Worm (Caenorhabditis elegans) whole organism, midembryonic: ENCODE measurements around the gene nhr-204.

Source experiments
- T22C8.4 ChIP-seq: fragments of 200-800 bp; sonication (Bioruptor generic); IDR thresholded peaks from 2 replicates; pipeline ENCODE4 v1.3.6; 2022; ENCODE audit warnings: missing genetic modification characterization, missing compliant biosample characterization
- flt-1 ChIP-seq: fragments of 200-800 bp; sonication (Bioruptor generic); IDR thresholded peaks from 2 replicates; pipeline ENCODE4 v1.3.6; 2022; ENCODE audit warnings: missing genetic modification characterization, missing compliant biosample characterization
- med-1 ChIP-seq: sonication (generic microtip); optimal IDR thresholded peaks from 2 replicates; lab custom pipeline; 2017; ENCODE audit warnings: missing genetic modification characterization, mild to moderate bottlenecking, missing compliant biosample characterization, antibody characterized with exemption, missing genetic modification reagents; ENCODE audit not compliant: insufficient read depth

DNA sequence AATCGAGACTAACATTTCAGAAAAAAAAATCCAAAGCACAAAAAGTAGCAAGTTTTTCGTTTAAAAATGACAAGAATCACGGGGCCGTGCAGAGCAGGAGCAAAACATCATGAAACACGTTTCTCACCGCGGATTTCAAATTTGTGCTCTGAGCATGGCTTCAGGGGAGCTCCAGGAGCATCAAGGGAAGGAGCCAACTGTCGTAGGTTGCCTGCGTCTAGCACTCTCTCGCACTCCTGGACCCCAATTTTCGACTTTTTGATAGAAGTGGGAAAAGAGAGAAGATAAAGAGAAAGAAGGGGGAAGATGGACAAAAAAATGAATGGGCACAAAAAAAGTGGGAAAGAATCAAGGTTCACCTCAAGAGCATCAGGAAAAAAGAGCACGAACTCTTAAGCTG, 26.2 kb upstream of the nhr-204 start:
- TF ChIP-seq flt-1, result no peak
- TF ChIP-seq T22C8.4 (GFP tag; lab: Robert Waterston, UW), result no peak
- no peak for TF ChIP-seq med-1 (GFP tag; lab: Kevin White, UChicago)
